Fruit fly (Drosophila melanogaster) whole organism, embryonic: ENCODE results near the gene Ced-12.

Experiments
- CG10366 ChIP-seq: fragments of 200-800 bp; sonication (Bioruptor generic); IDR thresholded peaks from 2 replicates; pipeline ENCODE4 v1.3.6; 2022; ENCODE audit warnings: missing biosample characterization, missing genetic modification characterization
- CG11560 ChIP-seq: fragments of 200-800 bp; sonication (Bioruptor generic); IDR thresholded peaks from 3 replicates; pipeline ENCODE4 v1.3.6; 2022; ENCODE audit warnings: missing biosample characterization, missing genetic modification characterization
- CG12219 ChIP-seq: fragments of 200-800 bp; sonication (Bioruptor generic); optimal IDR thresholded peaks from 3 replicates; lab custom pipeline; 2018; ENCODE audit warnings: missing biosample characterization, mild to moderate bottlenecking, missing genetic modification characterization
- CG12391 ChIP-seq: fragments of 200-800 bp; sonication (Bioruptor generic); optimal IDR thresholded peaks from 3 replicates; lab custom pipeline; 2018; ENCODE audit warnings: missing biosample characterization, mild to moderate bottlenecking, missing genetic modification characterization, moderate library complexity
- CG12942 ChIP-seq: fragments of 200-800 bp; sonication (Bioruptor generic); optimal IDR thresholded peaks from 3 replicates; lab custom pipeline; 2016; ENCODE audit warnings: missing biosample characterization, missing genetic modification characterization
- CG13624 ChIP-seq: fragments of 200-800 bp; sonication (Bioruptor generic); optimal IDR thresholded peaks from 2 replicates; lab custom pipeline; 2016; ENCODE audit warnings: missing biosample characterization, missing genetic modification characterization
- CG13775 ChIP-seq: fragments of 200-800 bp; sonication (Bioruptor generic); optimal IDR thresholded peaks from 3 replicates; lab custom pipeline; 2017; ENCODE audit warnings: missing biosample characterization, mild to moderate bottlenecking, missing genetic modification characterization
- CG1602 ChIP-seq: fragments of 200-800 bp; sonication (Bioruptor generic); optimal IDR thresholded peaks from 3 replicates; lab custom pipeline; 2016; ENCODE audit warnings: missing biosample characterization, missing genetic modification characterization
- CG2116 ChIP-seq: fragments of 200-800 bp; sonication (Bioruptor generic); optimal IDR thresholded peaks from 3 replicates; lab custom pipeline; 2018; ENCODE audit warnings: missing biosample characterization, mild to moderate bottlenecking, missing genetic modification characterization
- CG2202 ChIP-seq: fragments of 200-800 bp; sonication (Bioruptor generic); optimal IDR thresholded peaks from 2 replicates; lab custom pipeline; 2018; ENCODE audit warnings: missing biosample characterization, mild to moderate bottlenecking, missing genetic modification characterization
- CG2712 ChIP-seq: fragments of 200-800 bp; optimal IDR thresholded peaks from 3 replicates; lab custom pipeline; 2019; ENCODE audit warnings: missing biosample characterization, mild to moderate bottlenecking, missing genetic modification characterization, moderate library complexity
- CG32532 ChIP-seq: fragments of 200-800 bp; sonication (Bioruptor generic); IDR thresholded peaks from 2 replicates; pipeline ENCODE4 v1.3.6; 2022; ENCODE audit warnings: missing biosample characterization, missing genetic modification characterization
- CG33557 ChIP-seq: fragments of 200-800 bp; sonication (Bioruptor generic); optimal IDR thresholded peaks from 2 replicates; lab custom pipeline; 2019; ENCODE audit warnings: missing biosample characterization, mild to moderate bottlenecking, missing genetic modification characterization, moderate library complexity
- CG34376 ChIP-seq: fragments of 200-800 bp; sonication (Bioruptor generic); optimal IDR thresholded peaks from 2 replicates; lab custom pipeline; 2018; ENCODE audit warnings: missing biosample characterization, mild to moderate bottlenecking, missing genetic modification characterization
- CG43689 ChIP-seq: fragments of 200-800 bp; sonication (Bioruptor generic); IDR thresholded peaks from 2 replicates; pipeline ENCODE4 v1.3.6; 2022; ENCODE audit warnings: missing biosample characterization, missing genetic modification characterization
- CG5953 ChIP-seq: fragments of 200-800 bp; sonication (Bioruptor generic); IDR thresholded peaks from 2 replicates; pipeline ENCODE4 v1.3.6; 2022; ENCODE audit warnings: missing biosample characterization, missing genetic modification characterization
- CG7556 ChIP-seq: fragments of 200-800 bp; sonication (Bioruptor generic); optimal IDR thresholded peaks from 2 replicates; lab custom pipeline; 2017; ENCODE audit warnings: missing biosample characterization, mild to moderate bottlenecking, missing genetic modification characterization
- CG8359 ChIP-seq: fragments of 200-800 bp; sonication (Bioruptor generic); optimal IDR thresholded peaks from 2 replicates; lab custom pipeline; 2017; ENCODE audit warnings: missing biosample characterization, mild to moderate bottlenecking, missing genetic modification characterization, borderline replicate concordance
- CG8478 ChIP-seq: fragments of >200 bp; optimal IDR thresholded peaks from 2 replicates; lab custom pipeline; 2018
- CG8924 ChIP-seq: fragments of 200-800 bp; optimal IDR thresholded peaks from 3 replicates; lab custom pipeline; 2019; ENCODE audit warnings: missing biosample characterization, mild to moderate bottlenecking, missing genetic modification characterization, moderate library complexity
- CG9437 ChIP-seq: fragments of 200-800 bp; sonication (Bioruptor generic); optimal IDR thresholded peaks from 2 replicates; lab custom pipeline; 2018; ENCODE audit warnings: missing biosample characterization, mild to moderate bottlenecking, missing genetic modification characterization
- CG9609 ChIP-seq: fragments of 200-800 bp; sonication (Bioruptor generic); optimal IDR thresholded peaks from 3 replicates; lab custom pipeline; 2016; ENCODE audit warnings: missing biosample characterization, missing genetic modification characterization
- Chrac-16 ChIP-seq: fragments of 200-800 bp; sonication (Bioruptor generic); optimal IDR thresholded peaks from 3 replicates; lab custom pipeline; 2016; ENCODE audit warnings: missing biosample characterization, missing genetic modification characterization
- D19A ChIP-seq: fragments of 200-800 bp; optimal IDR thresholded peaks from 3 replicates; lab custom pipeline; 2019; ENCODE audit warnings: missing biosample characterization, mild to moderate bottlenecking, missing genetic modification characterization, moderate library complexity
- E2f1 ChIP-seq: fragments of 200-800 bp; sonication (Bioruptor generic); IDR thresholded peaks from 2 replicates; pipeline ENCODE4 v1.3.6; 2022; ENCODE audit warnings: missing biosample characterization, missing genetic modification characterization
- ERR ChIP-seq: fragments of 200-800 bp; sonication (Bioruptor generic); optimal IDR thresholded peaks from 2 replicates; lab custom pipeline; 2016; ENCODE audit warnings: missing biosample characterization, missing genetic modification characterization
- GATAe ChIP-seq: fragments of 200-800 bp; sonication (Bioruptor generic); conservative IDR thresholded peaks from 2 replicates; pipeline ENCODE4 v1.3.6; 2022; ENCODE audit warnings: missing biosample characterization, missing genetic modification characterization
- Hr3 ChIP-seq: fragments of 200-800 bp; sonication (Bioruptor generic); optimal IDR thresholded peaks from 3 replicates; lab custom pipeline; 2016; ENCODE audit warnings: missing biosample characterization, missing genetic modification characterization
- Lhr ChIP-seq: fragments of 200-800 bp; sonication (Bioruptor generic); optimal IDR thresholded peaks from 3 replicates; lab custom pipeline; 2017; ENCODE audit warnings: mild to moderate bottlenecking, missing biosample characterization, missing genetic modification reagents, missing genetic modification characterization
- Max ChIP-seq: fragments of 200-800 bp; sonication (Bioruptor generic); optimal IDR thresholded peaks from 2 replicates; lab custom pipeline; 2016; ENCODE audit warnings: missing biosample characterization, mild to moderate bottlenecking, missing genetic modification characterization
- Nf-YB ChIP-seq: fragments of 200-800 bp; sonication (Bioruptor generic); optimal IDR thresholded peaks from 3 replicates; lab custom pipeline; 2019; ENCODE audit warnings: missing biosample characterization, mild to moderate bottlenecking, missing genetic modification characterization, moderate library complexity
- Pdp1 ChIP-seq, 2 experiments: fragments of 200-800 bp; sonication (Bioruptor generic); optimal IDR thresholded peaks; 3 replicates each; lab custom pipeline; 2016; ENCODE audit warnings: missing biosample characterization in 2 of 2, missing genetic modification characterization in 2 of 2, mild to moderate bottlenecking in 1 of 2, moderate library complexity in 1 of 2
- Ptx1 ChIP-seq: fragments of 200-800 bp; sonication (Bioruptor generic); IDR thresholded peaks from 2 replicates; pipeline ENCODE4 v1.3.6; 2022; ENCODE audit warnings: missing biosample characterization, missing genetic modification characterization
- ap ChIP-seq: fragments of 200-800 bp; sonication (Bioruptor generic); IDR thresholded peaks from 2 replicates; pipeline ENCODE4 v1.3.6; 2022; ENCODE audit warnings: missing biosample characterization, missing genetic modification characterization
- cas ChIP-seq: fragments of 200-800 bp; sonication (Bioruptor generic); IDR thresholded peaks from 2 replicates; pipeline ENCODE4 v1.3.6; 2022; ENCODE audit warnings: missing biosample characterization, missing genetic modification characterization
- corto ChIP-seq: fragments of 200-800 bp; sonication (Bioruptor generic); optimal IDR thresholded peaks from 2 replicates; lab custom pipeline; 2016; ENCODE audit warnings: missing biosample characterization, mild to moderate bottlenecking, missing genetic modification characterization, moderate library complexity
- da ChIP-seq: fragments of 200-800 bp; sonication (Bioruptor generic); optimal IDR thresholded peaks from 2 replicates; lab custom pipeline; 2016; ENCODE audit warnings: missing biosample characterization, missing genetic modification characterization
- dm ChIP-seq: fragments of 200-800 bp; sonication (Bioruptor generic); optimal IDR thresholded peaks from 3 replicates; lab custom pipeline; 2016; ENCODE audit warnings: missing biosample characterization, missing genetic modification characterization
- dmrt11E ChIP-seq: fragments of 200-800 bp; sonication (Bioruptor generic); optimal IDR thresholded peaks from 3 replicates; lab custom pipeline; 2018; ENCODE audit warnings: missing biosample characterization, mild to moderate bottlenecking, missing genetic modification characterization, moderate library complexity
- ftz-f1 ChIP-seq: fragments of 200-800 bp; sonication (Bioruptor generic); optimal IDR thresholded peaks from 2 replicates; lab custom pipeline; 2016; ENCODE audit warnings: missing biosample characterization, missing genetic modification characterization
- fu2 ChIP-seq: fragments of 200-800 bp; sonication (Bioruptor generic); optimal IDR thresholded peaks from 2 replicates; lab custom pipeline; 2016; ENCODE audit warnings: missing biosample characterization, missing genetic modification characterization
- gcm ChIP-seq: fragments of 200-800 bp; sonication (Bioruptor generic); optimal IDR thresholded peaks from 2 replicates; lab custom pipeline; 2019; ENCODE audit warnings: missing biosample characterization, mild to moderate bottlenecking, missing genetic modification characterization, moderate library complexity
- gsb-n ChIP-seq: fragments of 200-800 bp; sonication (Bioruptor generic); optimal IDR thresholded peaks from 3 replicates; lab custom pipeline; 2018; ENCODE audit warnings: missing biosample characterization, mild to moderate bottlenecking, missing genetic modification characterization
- nmo ChIP-seq: fragments of 200-800 bp; sonication (Bioruptor generic); optimal IDR thresholded peaks from 2 replicates; lab custom pipeline; 2018; ENCODE audit warnings: missing biosample characterization, mild to moderate bottlenecking, missing genetic modification characterization, moderate library complexity
- nom ChIP-seq: fragments of 200-800 bp; sonication (Bioruptor generic); optimal IDR thresholded peaks from 2 replicates; lab custom pipeline; 2017; ENCODE audit warnings: missing biosample characterization, missing genetic modification characterization, mild to moderate bottlenecking, moderate library complexity, missing genetic modification reagents
- pfk ChIP-seq: fragments of 200-800 bp; sonication (Bioruptor generic); optimal IDR thresholded peaks from 2 replicates; lab custom pipeline; 2018; ENCODE audit warnings: missing biosample characterization, mild to moderate bottlenecking, missing genetic modification characterization, moderate library complexity
- toy ChIP-seq: fragments of 200-800 bp; sonication (Bioruptor generic); IDR thresholded peaks from 2 replicates; pipeline ENCODE4 v1.3.6; 2022; ENCODE audit warnings: missing biosample characterization, missing genetic modification characterization
- unc-4 ChIP-seq: fragments of 200-800 bp; sonication (Bioruptor generic); IDR thresholded peaks from 2 replicates; pipeline ENCODE4 v1.3.6; 2022; ENCODE audit warnings: missing biosample characterization, missing genetic modification characterization; ENCODE audit not compliant: partially characterized antibody
- unpg ChIP-seq: fragments of 200-800 bp; sonication (Bioruptor generic); optimal IDR thresholded peaks from 3 replicates; lab custom pipeline; 2018; ENCODE audit warnings: missing biosample characterization, mild to moderate bottlenecking, missing genetic modification characterization, moderate library complexity

Gene Ced-12

dm6 chr2L:12065683-12066386 is 31.8 kb upstream of the Ced-12 start (continued):
- TF ChIP-seq ERR (GFP tag; lab: Kevin White, UChicago) (no peak), dm (no peak), ap (GFP tag; lab: Robert Waterston, UW) (no peak), CG8359 (GFP tag; lab: Kevin White, UChicago) (no peak), CG11560 (tag; lab: Robert Waterston, UW) (no peak), D19A (tag; lab: Kevin White, UChicago) (peak; percentile 55), CG12391 (tag; lab: Kevin White, UChicago) (peak; percentile 58), Ptx1 (GFP tag; lab: Robert Waterston, UW) (0 out of 2 replicates have a peak, but pooled peaks have one; percentile 5), gsb-n (tag; lab: Kevin White, UChicago) (peak; percentile 72), GATAe (no peak), Lhr (GFP tag; lab: Kevin White, UChicago) (no peak), CG9437 (GFP tag; lab: Kevin White, UChicago) (peak; percentile 1), E2f1 (GFP tag; lab: Robert Waterston, UW) (no peak), toy (GFP tag; lab: Robert Waterston, UW) (no peak), unpg (peak; percentile 47), fu2 (no peak), ftz-f1 (GFP tag; lab: Kevin White, UChicago) (no peak), da (GFP tag; lab: Kevin White, UChicago) (no peak), CG12219 (GFP tag; lab: Kevin White, UChicago) (no peak), dmrt11E (peak; percentile 83), Chrac-16 (GFP tag; lab: Kevin White, UChicago) (peak; percentile 12), CG9609 (no peak), CG34376 (GFP tag; lab: Kevin White, UChicago) (no peak), pfk (GFP tag; lab: Kevin White, UChicago) (no peak), CG2116 (no peak), CG12942 (GFP tag; lab: Kevin White, UChicago) (no peak), unc-4 (no peak), cas (GFP tag; lab: Robert Waterston, UW) (no peak), CG13775 (GFP tag; lab: Kevin White, UChicago) (peak; percentile 12), CG8924 (peak; percentile 53), CG8478 (lab: Kevin White, UChicago) (no peak), CG32532 (no peak), CG43689 (GFP tag; lab: Robert Waterston, UW) (no peak), nom (GFP tag; lab: Kevin White, UChicago) (peak; percentile 86), Max (GFP tag; lab: Kevin White, UChicago) (no peak), CG1602 (GFP tag; lab: Kevin White, UChicago) (no peak), corto (GFP tag; lab: Kevin White, UChicago) (peak; percentile 15), CG13624 (GFP tag; lab: Kevin White, UChicago) (no peak), CG2202 (tag; lab: Kevin White, UChicago) (peak; percentile 28), gcm (GFP tag; lab: Kevin White, UChicago) (peak; percentile 52), Nf-YB (GFP tag; lab: Kevin White, UChicago) (peak; percentile 42), CG2712 (tag; lab: Kevin White, UChicago) (peak; percentile 75), CG10366 (GFP tag; lab: Robert Waterston, UW) (no peak), CG33557 (GFP tag; lab: Kevin White, UChicago) (peak; percentile 78), CG5953 (no peak), CG7556 (peak; percentile 38), Pdp1 (GFP tag; optimal IDR thresholded peaks at IDR 0.05; lab: Kevin White, UChicago) (peak in 1 of 2 experiments; percentile 72), nmo (peak; percentile 69), Hr3 (GFP tag; lab: Kevin White, UChicago) (peak; percentile 24)
